Fruit fly (Drosophila melanogaster) whole organism, embryonic: ENCODE measurements around the gene Ptpmeg2.

Source experiments
- NFAT ChIP-seq: fragments of 200-800 bp; sonication (Bioruptor generic); IDR thresholded peaks from 2 replicates; pipeline ENCODE4 v1.3.6; 2022; ENCODE audit warnings: missing biosample characterization, missing genetic modification characterization
- Trl ChIP-seq, 3 experiments: fragments of >200 bp in 2 of 3; fragments of 200-800 bp in 1 of 3; sonication (Bioruptor generic) in 1 of 3; optimal IDR thresholded peaks; 2 replicates in 1 of 3; 3 replicates in 2 of 3; lab custom pipeline; 2016 to 2017; ENCODE audit warnings: missing biosample characterization in 1 of 3, missing genetic modification characterization in 1 of 3
- ftz-f1 ChIP-seq: fragments of 200-800 bp; sonication (Bioruptor generic); optimal IDR thresholded peaks from 2 replicates; lab custom pipeline; 2016; ENCODE audit warnings: missing biosample characterization, missing genetic modification characterization

- TF ChIP-seq Trl (optimal IDR thresholded peaks at IDR 0.05; lab: Kevin White, UChicago): no peak
- TF ChIP-seq Trl (GFP tag; optimal IDR thresholded peaks at IDR 0.05; lab: Kevin White, UChicago): no peak
- TF ChIP-seq NFAT: no peak
- TF ChIP-seq ftz-f1: no peak
Observed at dm6 chrX:9590592-9590991, 68.4 kb downstream of the Ptpmeg2 start.
